Fruit fly (Drosophila melanogaster) Kc167 (cell line): ENCODE measurements around the gene Plp.

Source experiments
- Sin3A ChIP-seq: fragments of >200 bp; optimal IDR thresholded peaks from 2 replicates; lab custom pipeline; 2018; ENCODE audit warnings: missing external identifiers
- h ChIP-seq: fragments of >200 bp; optimal IDR thresholded peaks from 3 replicates; lab custom pipeline; 2018; ENCODE audit warnings: missing external identifiers
- insv ChIP-seq: fragments of >200 bp; optimal IDR thresholded peaks from 3 replicates; lab custom pipeline; 2018; ENCODE audit warnings: missing external identifiers
- psq ChIP-seq: fragments of >200 bp; optimal IDR thresholded peaks from 2 replicates; lab custom pipeline; 2017; ENCODE audit warnings: missing external identifiers
- ttk ChIP-seq: sonication (Bioruptor generic); optimal IDR thresholded peaks from 2 replicates; lab custom pipeline; 2017; ENCODE audit warnings: missing external identifiers

DNA sequence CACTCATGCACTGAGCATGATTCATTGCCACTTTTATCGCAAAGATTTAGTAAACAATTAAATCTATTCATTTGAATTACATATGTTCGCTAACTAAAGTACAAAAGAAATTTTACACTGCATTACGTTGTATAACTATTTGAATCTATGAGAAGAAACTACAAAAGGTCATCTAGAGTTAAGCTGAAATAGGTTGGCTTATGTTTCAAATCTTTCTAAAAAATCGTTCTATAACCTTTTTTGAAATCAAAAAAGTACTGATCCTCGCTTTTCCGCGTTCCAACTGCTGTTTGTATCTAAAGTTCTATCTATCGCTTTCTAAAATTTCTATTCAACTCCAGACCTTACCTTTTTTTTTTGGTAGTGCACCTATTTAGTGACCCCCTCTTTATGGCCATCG is 31.2 kb upstream of the Plp start:
- TF ChIP-seq h (no peak), psq (lab: Kevin White, UChicago) (no peak), Sin3A (no peak), ttk (lab: Kevin White, UChicago) (no peak), insv (lab: Kevin White, UChicago) (no peak)
